Fruit fly (Drosophila melanogaster) whole organism, embryonic: ENCODE results near the gene mad2.

Source experiments
- Asciz ChIP-seq: fragments of 200-800 bp; sonication (Bioruptor generic); optimal IDR thresholded peaks from 2 replicates; lab custom pipeline; 2017; ENCODE audit warnings: missing biosample characterization, mild to moderate bottlenecking, missing genetic modification characterization, missing genetic modification reagents
- CG10147 ChIP-seq: fragments of 200-800 bp; sonication (Bioruptor generic); optimal IDR thresholded peaks from 2 replicates; lab custom pipeline; 2019; ENCODE audit warnings: missing biosample characterization, mild to moderate bottlenecking, missing genetic modification characterization, moderate library complexity
- CG10366 ChIP-seq: fragments of 200-800 bp; sonication (Bioruptor generic); IDR thresholded peaks from 2 replicates; pipeline ENCODE4 v1.3.6; 2022; ENCODE audit warnings: missing biosample characterization, missing genetic modification characterization
- CG11504 ChIP-seq: fragments of 200-800 bp; sonication (Bioruptor generic); optimal IDR thresholded peaks from 3 replicates; lab custom pipeline; 2019; ENCODE audit warnings: missing biosample characterization, mild to moderate bottlenecking, missing genetic modification characterization, moderate library complexity
- CG12659 ChIP-seq: fragments of 200-800 bp; sonication (Bioruptor generic); optimal IDR thresholded peaks from 3 replicates; lab custom pipeline; 2017; ENCODE audit warnings: mild to moderate bottlenecking, missing biosample characterization, missing genetic modification reagents, missing genetic modification characterization
- CG18599 ChIP-seq: fragments of 200-800 bp; sonication (Bioruptor generic); optimal IDR thresholded peaks from 3 replicates; lab custom pipeline; 2017; ENCODE audit warnings: missing biosample characterization, missing genetic modification characterization, mild to moderate bottlenecking, moderate library complexity, missing genetic modification reagents
- CG2129 ChIP-seq: fragments of 200-800 bp; sonication (Bioruptor generic); IDR thresholded peaks from 2 replicates; pipeline ENCODE4 v1.3.6; 2022; ENCODE audit warnings: missing biosample characterization, missing genetic modification characterization; ENCODE audit not compliant: partially characterized antibody
- CG31224 ChIP-seq: fragments of 200-800 bp; sonication (Bioruptor generic); IDR thresholded peaks from 2 replicates; pipeline ENCODE4 v1.3.6; 2022; ENCODE audit warnings: missing biosample characterization, missing genetic modification characterization
- CG32767 ChIP-seq: fragments of 200-800 bp; sonication (Bioruptor generic); IDR thresholded peaks from 2 replicates; pipeline ENCODE4 v1.3.6; 2022; ENCODE audit warnings: missing biosample characterization, missing genetic modification characterization
- CG33213 ChIP-seq: fragments of 200-800 bp; sonication (Bioruptor generic); optimal IDR thresholded peaks from 3 replicates; lab custom pipeline; 2016; ENCODE audit warnings: missing biosample characterization, missing genetic modification characterization
- CG3407 ChIP-seq: fragments of 200-800 bp; sonication (Bioruptor generic); optimal IDR thresholded peaks from 2 replicates; lab custom pipeline; 2018; ENCODE audit warnings: missing biosample characterization, mild to moderate bottlenecking, missing genetic modification characterization
- CG3726 ChIP-seq: fragments of 200-800 bp; sonication (Bioruptor generic); IDR thresholded peaks from 3 replicates; pipeline ENCODE4, ENCODE4 v1.3.6; 2022; ENCODE audit warnings: missing biosample characterization, missing genetic modification characterization
- CG3995 ChIP-seq: fragments of 200-800 bp; sonication (Bioruptor generic); optimal IDR thresholded peaks from 3 replicates; lab custom pipeline; 2016; ENCODE audit warnings: missing biosample characterization, missing genetic modification characterization
- CG42726 ChIP-seq: fragments of 200-800 bp; sonication (Bioruptor generic); IDR thresholded peaks from 2 replicates; pipeline ENCODE4 v1.3.6; 2022; ENCODE audit warnings: missing biosample characterization, missing genetic modification characterization; ENCODE audit not compliant: partially characterized antibody
- CG4617 ChIP-seq: fragments of 200-800 bp; sonication (Bioruptor generic); optimal IDR thresholded peaks from 3 replicates; lab custom pipeline; 2016; ENCODE audit warnings: missing biosample characterization, missing genetic modification characterization, borderline replicate concordance
- CG6175 ChIP-seq: fragments of 200-800 bp; sonication (Bioruptor generic); IDR thresholded peaks from 3 replicates; pipeline ENCODE4 v1.3.6; 2022; ENCODE audit warnings: missing biosample characterization, missing genetic modification characterization
- CG6254 ChIP-seq: fragments of 200-800 bp; sonication (Bioruptor generic); optimal IDR thresholded peaks from 3 replicates; lab custom pipeline; 2017; ENCODE audit warnings: mild to moderate bottlenecking, missing biosample characterization, missing genetic modification reagents, missing genetic modification characterization
- CG7987 ChIP-seq: fragments of 200-800 bp; sonication (Bioruptor generic); optimal IDR thresholded peaks from 2 replicates; lab custom pipeline; 2018; ENCODE audit warnings: missing biosample characterization, mild to moderate bottlenecking, missing genetic modification characterization, moderate library complexity
- CG8281 ChIP-seq: fragments of 200-800 bp; sonication (Bioruptor generic); optimal IDR thresholded peaks from 2 replicates; lab custom pipeline; 2018; ENCODE audit warnings: missing biosample characterization, mild to moderate bottlenecking, missing genetic modification characterization, moderate library complexity
- CG8290 ChIP-seq, 3 experiments: fragments of 200-800 bp; sonication (Bioruptor generic); optimal IDR thresholded peaks; 2 replicates each; lab custom pipeline; 2016 to 2019; ENCODE audit warnings: missing biosample characterization in 3 of 3, missing genetic modification characterization in 3 of 3, mild to moderate bottlenecking in 2 of 3, moderate library complexity in 1 of 3
- CG9876 ChIP-seq: fragments of 200-800 bp; sonication (Bioruptor generic); optimal IDR thresholded peaks from 2 replicates; lab custom pipeline; 2016; ENCODE audit warnings: missing biosample characterization, missing genetic modification characterization
- CoRest ChIP-seq: fragments of 200-800 bp; sonication (Bioruptor generic); optimal IDR thresholded peaks from 3 replicates; lab custom pipeline; 2018; ENCODE audit warnings: missing biosample characterization, mild to moderate bottlenecking, missing genetic modification characterization, moderate library complexity
- Fer1 ChIP-seq: fragments of 200-800 bp; sonication (Bioruptor generic); optimal IDR thresholded peaks from 2 replicates; lab custom pipeline; 2017; ENCODE audit warnings: missing biosample characterization, mild to moderate bottlenecking, missing genetic modification characterization
- HmgD ChIP-seq: fragments of 200-800 bp; sonication (Bioruptor generic); optimal IDR thresholded peaks from 3 replicates; lab custom pipeline; 2016; ENCODE audit warnings: missing biosample characterization, missing genetic modification characterization
- Hr3 ChIP-seq: fragments of 200-800 bp; sonication (Bioruptor generic); optimal IDR thresholded peaks from 3 replicates; lab custom pipeline; 2016; ENCODE audit warnings: missing biosample characterization, missing genetic modification characterization
- Hr78 ChIP-seq, 2 experiments: fragments of 200-800 bp in 1 of 2; fragments of >200 bp in 1 of 2; sonication (Bioruptor generic) in 1 of 2; optimal IDR thresholded peaks; 2 replicates each; lab custom pipeline; 2017 to 2019; ENCODE audit warnings: missing biosample characterization in 2 of 2, missing genetic modification characterization in 2 of 2, mild to moderate bottlenecking in 1 of 2, moderate library complexity in 1 of 2
- MBD-R2 ChIP-seq: fragments of 200-800 bp; sonication (Bioruptor generic); IDR thresholded peaks from 2 replicates; pipeline ENCODE4 v1.3.6; 2022; ENCODE audit warnings: missing biosample characterization, missing genetic modification characterization
- MTF-1 ChIP-seq: fragments of 200-800 bp; sonication (Bioruptor generic); optimal IDR thresholded peaks from 2 replicates; lab custom pipeline; 2018; ENCODE audit warnings: missing biosample characterization, mild to moderate bottlenecking, missing genetic modification characterization, borderline replicate concordance
- NC2α ChIP-seq: fragments of 200-800 bp; sonication (Bioruptor generic); optimal IDR thresholded peaks from 2 replicates; lab custom pipeline; 2016; ENCODE audit warnings: missing biosample characterization, missing genetic modification characterization
- Sox100B ChIP-seq: fragments of 200-800 bp; sonication (Bioruptor generic); optimal IDR thresholded peaks from 3 replicates; lab custom pipeline; 2018; ENCODE audit warnings: missing biosample characterization, mild to moderate bottlenecking, missing genetic modification characterization
- Vsx1 ChIP-seq: fragments of 200-800 bp; sonication (Bioruptor generic); optimal IDR thresholded peaks from 2 replicates; lab custom pipeline; 2017; ENCODE audit warnings: missing biosample characterization, mild to moderate bottlenecking, missing genetic modification characterization, missing genetic modification reagents
- ato ChIP-seq: fragments of 200-800 bp; sonication (Bioruptor generic); IDR thresholded peaks from 2 replicates; pipeline ENCODE4 v1.3.6; 2022; ENCODE audit warnings: missing biosample characterization, missing genetic modification characterization; ENCODE audit not compliant: partially characterized antibody
- bab2 ChIP-seq: fragments of 200-800 bp; sonication (Bioruptor generic); optimal IDR thresholded peaks from 2 replicates; lab custom pipeline; 2016; ENCODE audit warnings: missing biosample characterization, missing genetic modification characterization
- cato ChIP-seq: fragments of 200-800 bp; sonication (Bioruptor generic); optimal IDR thresholded peaks from 2 replicates; lab custom pipeline; 2016; ENCODE audit warnings: missing biosample characterization, missing genetic modification characterization, borderline replicate concordance
- fd64A ChIP-seq: fragments of 200-800 bp; sonication (Bioruptor generic); optimal IDR thresholded peaks from 3 replicates; lab custom pipeline; 2018; ENCODE audit warnings: missing biosample characterization, mild to moderate bottlenecking, missing genetic modification characterization
- fd96Cb ChIP-seq: fragments of 200-800 bp; sonication (Bioruptor generic); optimal IDR thresholded peaks from 2 replicates; lab custom pipeline; 2018; ENCODE audit warnings: missing biosample characterization, mild to moderate bottlenecking, missing genetic modification characterization, moderate library complexity
- hbn ChIP-seq: fragments of 200-800 bp; sonication (Bioruptor generic); IDR thresholded peaks from 2 replicates; pipeline ENCODE4 v1.3.6; 2022; ENCODE audit warnings: missing biosample characterization, missing genetic modification characterization; ENCODE audit not compliant: partially characterized antibody
- kay ChIP-seq: fragments of 200-800 bp; sonication (Bioruptor generic); optimal IDR thresholded peaks from 2 replicates; lab custom pipeline; 2016; ENCODE audit warnings: missing biosample characterization, missing genetic modification characterization
- peb ChIP-seq: fragments of 200-800 bp; sonication (Bioruptor generic); IDR thresholded peaks from 2 replicates; pipeline ENCODE4 v1.3.6; 2022; ENCODE audit warnings: missing biosample characterization, missing genetic modification characterization
- pfk ChIP-seq: fragments of 200-800 bp; sonication (Bioruptor generic); optimal IDR thresholded peaks from 2 replicates; lab custom pipeline; 2018; ENCODE audit warnings: missing biosample characterization, mild to moderate bottlenecking, missing genetic modification characterization, moderate library complexity
- pzg ChIP-seq: fragments of 200-800 bp; sonication (Bioruptor generic); optimal IDR thresholded peaks from 3 replicates; lab custom pipeline; 2018; ENCODE audit warnings: missing biosample characterization, mild to moderate bottlenecking, missing genetic modification characterization, moderate library complexity
- ranshi ChIP-seq: fragments of 200-800 bp; sonication (Bioruptor generic); IDR thresholded peaks from 2 replicates; pipeline ENCODE4 v1.3.6; 2022; ENCODE audit warnings: missing biosample characterization, missing genetic modification characterization
- rib ChIP-seq: fragments of 200-800 bp; sonication (Bioruptor generic); IDR thresholded peaks from 2 replicates; pipeline ENCODE4 v1.3.6; 2022; ENCODE audit warnings: missing biosample characterization, missing genetic modification characterization
- sisA ChIP-seq: fragments of 200-800 bp; sonication (Bioruptor generic); IDR thresholded peaks from 2 replicates; pipeline ENCODE4 v1.3.6; 2022; ENCODE audit warnings: missing biosample characterization, missing genetic modification characterization
- twi ChIP-seq: fragments of 200-800 bp; optimal IDR thresholded peaks from 2 replicates; lab custom pipeline; 2019; ENCODE audit warnings: missing biosample characterization, mild to moderate bottlenecking, missing genetic modification characterization, moderate library complexity
- z ChIP-seq: fragments of 200-800 bp; sonication (Bioruptor generic); IDR thresholded peaks from 3 replicates; pipeline ENCODE4 v1.3.6; 2022; ENCODE audit warnings: missing biosample characterization, missing genetic modification characterization

Gene mad2

dm6 chr3L:5768532-5769497, 44.1 kb downstream of the mad2 start, which contains the start of the genes Ppat-Dpck and scny (continued):
- TF ChIP-seq CG31224 (GFP tag; lab: Robert Waterston, UW), result no peak
- TF ChIP-seq CG6254 (GFP tag; lab: Kevin White, UChicago), result no peak
- peak; percentile 21 for TF ChIP-seq CG8290 (GFP tag; optimal IDR thresholded peaks at IDR 0.05; lab: Kevin White, UChicago)
- TF ChIP-seq CG8290 (tag; optimal IDR thresholded peaks at IDR 0.05; lab: Kevin White, UChicago), result no peak
- TF ChIP-seq CG11504 (tag; lab: Kevin White, UChicago), result no peak
- peak; percentile 93 for TF ChIP-seq CG3995 (GFP tag; lab: Kevin White, UChicago)
- peak; percentile 33 for TF ChIP-seq Fer1 (GFP tag; lab: Kevin White, UChicago)
- no peak for TF ChIP-seq CG6175 (GFP tag; lab: Robert Waterston, UW)
- no peak for TF ChIP-seq Hr3 (GFP tag; lab: Kevin White, UChicago)
- no peak for TF ChIP-seq ranshi (GFP tag; lab: Robert Waterston, UW)
- peak; percentile 78 for TF ChIP-seq ato (GFP tag; lab: Robert Waterston, UW)
- TF ChIP-seq CG7987 (GFP tag; lab: Kevin White, UChicago), result no peak
- TF ChIP-seq CG3726 (GFP tag; lab: Robert Waterston, UW), result no peak
- no peak for TF ChIP-seq sisA (GFP tag; lab: Robert Waterston, UW)
- peak; percentile 62 for TF ChIP-seq CG10147
- peak; percentile 2 for TF ChIP-seq twi (tag; lab: Kevin White, UChicago)
- TF ChIP-seq CG33213 (GFP tag; lab: Kevin White, UChicago), result peak; percentile 19
- peak; percentile 90 for TF ChIP-seq CG2129 (GFP tag; lab: Robert Waterston, UW)
- peak; percentile 38 for TF ChIP-seq kay (GFP tag; lab: Kevin White, UChicago)
- no peak for TF ChIP-seq pfk (GFP tag; lab: Kevin White, UChicago)
- TF ChIP-seq CG9876, result no peak
- TF ChIP-seq Hr78 (GFP tag; optimal IDR thresholded peaks at IDR 0.05; lab: Kevin White, UChicago), result no peak
- TF ChIP-seq Sox100B (GFP tag; lab: Kevin White, UChicago), result no peak
- TF ChIP-seq HmgD (GFP tag; lab: Kevin White, UChicago), result peak; percentile 5
- TF ChIP-seq cato (GFP tag; lab: Kevin White, UChicago), result no peak

DNA sequence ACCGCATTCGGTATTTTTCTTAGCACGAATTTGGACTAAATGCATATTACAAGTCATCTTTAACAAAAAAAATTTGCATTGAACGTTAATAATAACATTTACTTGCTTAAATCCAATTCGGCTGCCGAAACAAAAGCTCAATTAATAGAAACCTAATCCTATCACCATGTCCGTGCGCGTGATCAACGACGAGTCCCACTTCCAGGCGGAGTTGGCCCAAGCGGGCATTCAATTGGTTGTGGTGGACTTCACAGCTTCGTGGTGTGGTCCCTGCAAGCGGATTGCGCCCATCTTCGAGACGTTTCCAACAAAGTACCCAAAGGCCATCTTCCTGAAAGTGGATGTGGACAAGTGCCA, 47.1 kb downstream of the mad2 start, which contains the start of gene Txl:
TSS of gene Txl (plus strand) at position 3 of the 357 bp plus-strand sequence.
- TF ChIP-seq CG12659, result peak; percentile 21
- no peak for TF ChIP-seq CG6254 (GFP tag; lab: Kevin White, UChicago)
- no peak for TF ChIP-seq Asciz (GFP tag; lab: Kevin White, UChicago)
- no peak for TF ChIP-seq CG10366 (GFP tag; lab: Robert Waterston, UW)
- no peak for TF ChIP-seq pzg
- TF ChIP-seq CG32767 (GFP tag; lab: Robert Waterston, UW), result no peak
- no peak for TF ChIP-seq CG8281 (tag; lab: Kevin White, UChicago)
- no peak for TF ChIP-seq bab2 (GFP tag; lab: Kevin White, UChicago)
- TF ChIP-seq fd64A, result no peak
- TF ChIP-seq CG3407 (GFP tag; lab: Kevin White, UChicago), result no peak
- TF ChIP-seq CG8290 (GFP tag; optimal IDR thresholded peaks at IDR 0.05; lab: Kevin White, UChicago), result no peak
- TF ChIP-seq CG8290 (tag; optimal IDR thresholded peaks at IDR 0.05; lab: Kevin White, UChicago), result no peak
- no peak for TF ChIP-seq rib (GFP tag; lab: Robert Waterston, UW)
- no peak for TF ChIP-seq Vsx1
- peak; percentile 15 for TF ChIP-seq CG4617 (GFP tag; lab: Kevin White, UChicago)
- no peak for TF ChIP-seq NC2α
- no peak for TF ChIP-seq CG18599 (GFP tag; lab: Kevin White, UChicago)
- 0 out of 2 replicates have a peak, but pooled peaks have one; percentile 3 for TF ChIP-seq MBD-R2 (GFP tag; lab: Robert Waterston, UW)
- no peak for TF ChIP-seq fd96Cb (tag; lab: Kevin White, UChicago)
- TF ChIP-seq peb (GFP tag; lab: Robert Waterston, UW), result no peak
- TF ChIP-seq CG42726, result no peak
- no peak for TF ChIP-seq MTF-1 (GFP tag; lab: Kevin White, UChicago)
- TF ChIP-seq z (GFP tag; lab: Robert Waterston, UW), result no peak
- TF ChIP-seq CoRest (tag; lab: Kevin White, UChicago), result no peak
- TF ChIP-seq hbn (GFP tag; lab: Robert Waterston, UW), result 0 out of 2 replicates have a peak, but pooled peaks have one; percentile 9
